Worm (Caenorhabditis elegans) whole organism, L4/young adult: ENCODE data around the gene ZK622.1.

Experiments
- dao-5 ChIP-seq: sonication (generic microtip); optimal IDR thresholded peaks from 2 replicates; lab custom pipeline; 2016; ENCODE audit warnings: missing genotype, missing genetic modification characterization, moderate library complexity, missing compliant biosample characterization
- him-1 ChIP-seq: sonication (generic microtip); optimal IDR thresholded peaks from 2 replicates; lab custom pipeline; 2016; ENCODE audit warnings: missing genotype, missing genetic modification reagents, missing genetic modification characterization, missing compliant biosample characterization

ce11 chrII:5301810-5302209, 8.2 kb downstream of the ZK622.1 start:
- TF ChIP-seq him-1 (tag; lab: Kevin White, UChicago) (no peak), dao-5 (tag; lab: Kevin White, UChicago) (no peak)
